Fruit fly (Drosophila melanogaster) whole organism, larva: ENCODE results near the gene Fhos.

ENCODE experiments used
- noc ChIP-seq: fragments of 200-800 bp; sonication (Bioruptor generic); optimal IDR thresholded peaks from 3 replicates; lab custom pipeline; 2019; ENCODE audit warnings: missing biosample characterization, mild to moderate bottlenecking, missing genetic modification characterization, moderate library complexity

Gene Fhos

dm6 chr3L:8834486-8834885, 81.1 kb downstream of the Fhos start:
- TF ChIP-seq noc (tag; lab: Kevin White, UChicago) = no peak

dm6 chr3L:8834886-8835285, 81.5 kb downstream of the Fhos start:
- peak; percentile 47 for TF ChIP-seq noc (tag; lab: Kevin White, UChicago)

DNA sequence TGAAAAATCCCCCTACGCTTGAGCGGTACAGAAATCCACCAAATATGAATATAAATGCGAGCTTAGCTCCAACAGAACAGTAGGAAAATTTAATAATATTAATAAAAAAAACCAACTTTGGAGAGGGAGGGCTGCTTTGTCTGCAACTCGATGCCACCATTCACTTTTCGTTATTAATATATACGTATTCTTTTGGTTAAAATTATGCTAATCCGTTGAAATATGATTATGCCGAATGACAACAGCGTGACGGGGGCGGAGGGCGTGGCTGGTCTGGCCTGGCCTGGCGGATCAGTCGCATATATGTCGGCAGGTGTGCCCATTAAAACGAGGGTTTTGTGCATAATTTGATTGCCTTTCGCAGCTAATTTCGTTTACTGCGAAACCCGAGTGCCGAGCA, 82.0 kb downstream of the Fhos start:
- TF ChIP-seq noc (tag; lab: Kevin White, UChicago) = no peak

- no peak for TF ChIP-seq noc (tag; lab: Kevin White, UChicago)
Observed at dm6 chr3L:8836162-8836561, 82.7 kb downstream of the Fhos start, which contains the start of gene CG32026. Gene CG32026, plus strand, starts transcription at chr3L:8836462.

DNA sequence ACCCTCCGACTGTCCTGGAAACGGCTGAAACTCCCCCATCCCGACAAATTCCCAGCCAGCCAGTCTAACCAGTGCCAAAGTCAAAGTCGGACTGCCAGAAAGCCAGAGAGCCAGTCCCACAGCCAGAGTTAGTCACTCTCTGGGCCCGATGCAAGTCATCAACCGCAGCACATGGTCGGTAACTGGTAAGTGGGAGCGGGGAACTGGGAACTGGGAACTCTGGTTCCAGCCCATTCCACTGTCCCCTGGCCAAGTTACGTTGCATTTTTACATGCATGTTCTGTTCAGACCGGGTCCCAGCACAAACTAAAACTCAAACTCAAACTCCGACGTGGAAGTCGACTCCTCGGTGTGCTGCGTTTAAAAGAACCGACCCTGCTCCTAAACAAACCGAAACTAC, 85.7 kb downstream of the Fhos start:
- TF ChIP-seq noc (tag; lab: Kevin White, UChicago) = no peak

DNA sequence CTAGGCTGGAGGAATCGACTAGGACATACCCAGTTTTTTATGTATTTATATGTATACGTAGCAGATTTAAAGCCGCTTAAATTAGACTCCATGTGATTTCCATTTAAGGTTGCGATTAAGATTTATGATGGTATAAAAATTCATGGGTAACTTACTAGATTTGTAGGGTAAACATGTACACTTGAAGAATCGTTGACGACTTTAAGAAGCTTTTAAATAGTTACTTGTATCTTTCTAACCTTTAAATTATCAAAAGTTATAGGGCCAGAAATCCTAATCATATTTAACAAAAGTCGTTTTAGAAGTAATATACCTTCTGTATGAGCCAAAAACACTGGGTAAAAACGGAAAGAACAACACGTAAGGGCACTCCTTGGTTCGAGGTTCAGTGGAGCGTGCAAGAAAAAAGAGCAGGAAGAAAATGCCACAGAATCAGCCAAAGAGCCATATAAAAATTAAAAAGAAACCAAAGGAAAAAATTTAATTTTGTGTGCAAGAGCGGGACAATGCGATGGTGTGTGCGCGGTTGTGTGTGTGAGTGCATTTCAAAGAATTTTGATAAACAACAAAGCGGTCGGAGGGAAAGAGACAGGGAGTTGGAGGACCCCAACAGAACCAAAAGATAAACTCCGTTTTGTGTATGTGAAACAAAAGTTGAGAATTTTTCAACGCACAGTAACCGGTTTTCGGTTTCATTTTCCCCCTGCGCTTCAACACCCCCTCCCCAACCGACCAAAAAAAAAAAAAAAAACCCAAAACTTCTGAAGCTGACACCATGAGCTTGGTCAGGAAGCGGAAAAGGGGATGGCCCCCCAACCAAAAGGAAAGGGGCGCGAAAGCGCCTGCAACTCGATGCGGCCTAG, 86.4 kb downstream of the Fhos start:
- no peak for TF ChIP-seq noc (tag; lab: Kevin White, UChicago)

DNA sequence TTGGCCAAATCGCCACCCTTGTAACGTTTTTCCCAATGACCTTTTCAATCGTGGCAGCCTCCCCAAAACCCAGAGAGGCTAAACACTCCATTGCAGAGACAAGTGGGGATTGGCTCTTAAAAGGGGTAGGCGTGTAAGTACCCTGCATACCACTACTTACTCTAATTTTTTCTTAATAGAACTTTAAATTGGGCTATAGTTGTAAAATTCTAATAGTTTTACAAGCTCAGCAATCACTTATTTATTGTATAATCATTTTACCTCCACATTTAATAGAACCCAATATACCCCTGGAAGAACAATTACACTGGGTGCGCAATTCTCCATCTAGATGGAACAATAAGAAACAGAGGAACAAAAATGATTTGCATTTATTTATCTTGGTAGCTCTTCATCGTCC, 88.3 kb downstream of the Fhos start:
- peak; percentile 15 for TF ChIP-seq noc (tag; lab: Kevin White, UChicago)

DNA sequence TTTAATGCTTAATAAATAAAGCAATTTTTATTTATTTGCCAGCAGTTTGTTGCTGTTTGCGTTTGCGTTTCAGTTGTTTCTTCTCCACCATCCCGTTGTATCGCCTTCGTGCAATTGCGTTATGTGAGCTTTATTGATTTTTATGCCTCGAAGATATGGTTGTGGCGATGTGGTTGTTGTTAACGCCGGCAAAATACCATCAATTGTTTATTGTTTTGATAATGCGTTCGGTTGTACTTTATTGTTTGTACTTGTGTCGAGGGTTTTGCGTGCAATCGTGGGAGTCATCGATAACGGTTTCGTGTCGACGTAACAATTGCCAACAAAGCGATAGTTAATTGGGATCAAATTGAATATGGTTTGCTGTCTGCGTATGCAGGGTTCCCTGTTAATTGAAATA, 88.9 kb downstream of the Fhos start:
- no peak for TF ChIP-seq noc (tag; lab: Kevin White, UChicago)
